Worm (Caenorhabditis elegans) whole organism, L4 larva: ENCODE measurements around the gene ptr-6.

ENCODE experiments used
- F10B5.3 ChIP-seq: sonication (generic microtip); optimal IDR thresholded peaks from 2 replicates; lab custom pipeline; 2016; ENCODE audit warnings: mild to moderate bottlenecking, missing genetic modification characterization, missing compliant biosample characterization
- F26F4.8 ChIP-seq: fragments of 200-800 bp; sonication (Bioruptor generic); conservative IDR thresholded peaks from 2 replicates; pipeline ENCODE4 v1.3.6; 2022; ENCODE audit warnings: missing genetic modification characterization, missing compliant biosample characterization
- F37D6.2 ChIP-seq: sonication (generic microtip); optimal IDR thresholded peaks from 2 replicates; lab custom pipeline; 2016; ENCODE audit warnings: mild to moderate bottlenecking, missing genetic modification characterization, missing compliant biosample characterization
- F44E2.7 ChIP-seq: fragments of 200-800 bp; sonication (Bioruptor generic); IDR thresholded peaks from 2 replicates; pipeline ENCODE4 v2.1.2; 2022; ENCODE audit warnings: missing genetic modification characterization, missing compliant biosample characterization
- F49E8.2 ChIP-seq: sonication (generic microtip); optimal IDR thresholded peaks from 2 replicates; lab custom pipeline; 2016; ENCODE audit warnings: missing compliant biosample characterization, mild to moderate bottlenecking, missing genetic modification characterization, borderline replicate concordance
- aha-1 ChIP-seq: fragments of 150-350 bp; peaks from one replicate; lab custom pipeline; 2014; ENCODE audit warnings: missing biosample characterization, missing genetic modification characterization
- ama-1 ChIP-seq: fragments of 150-350 bp; optimal IDR thresholded peaks from 2 replicates; lab custom pipeline; 2014; ENCODE audit warnings: inconsistent platforms, mixed read lengths
- attf-4 ChIP-seq: sonication (generic microtip); optimal IDR thresholded peaks from 3 replicates; lab custom pipeline; 2017; ENCODE audit warnings: missing biosample characterization, missing genetic modification characterization
- ceh-20 ChIP-seq: fragments of 200-800 bp; sonication (Bioruptor generic); IDR thresholded peaks from 2 replicates; pipeline ENCODE4 v1.3.6; 2022; ENCODE audit warnings: missing genetic modification reagents, missing genetic modification characterization, missing compliant biosample characterization
- ceh-28 ChIP-seq: fragments of 150-350 bp; optimal IDR thresholded peaks from 2 replicates; lab custom pipeline; 2014; ENCODE audit warnings: missing biosample characterization, missing genetic modification reagents, missing genetic modification characterization
- ces-1 ChIP-seq: fragments of 150-350 bp; sonication (generic microtip); optimal IDR thresholded peaks from 4 replicates; lab custom pipeline; 2014; ENCODE audit warnings: missing biosample characterization, missing genetic modification reagents, missing genetic modification characterization
- daf-16 ChIP-seq, 3 experiments: sonication (generic microtip); optimal IDR thresholded peaks; 2 replicates each; lab custom pipeline; 2016 to 2017; ENCODE audit warnings: missing genetic modification characterization in 3 of 3, missing genetic modification reagents in 3 of 3, mild to moderate bottlenecking in 2 of 3, missing compliant biosample characterization in 2 of 3, missing biosample characterization in 1 of 3, moderate library complexity in 1 of 3
- daf-19 ChIP-seq: fragments of 200-800 bp; sonication (Bioruptor generic); conservative IDR thresholded peaks from 2 replicates; pipeline ENCODE4 v1.3.6; 2022; ENCODE audit warnings: missing genetic modification characterization, missing compliant biosample characterization
- dmd-6 ChIP-seq: fragments of 200-800 bp; sonication (Bioruptor generic); IDR thresholded peaks from 2 replicates; pipeline ENCODE4 v1.3.6; 2022; ENCODE audit warnings: missing genetic modification reagents, missing genetic modification characterization, missing compliant biosample characterization
- dmd-9 ChIP-seq: fragments of 200-800 bp; sonication (Bioruptor generic); IDR thresholded peaks from 2 replicates; pipeline ENCODE4 v1.3.6; 2022; ENCODE audit warnings: missing genetic modification reagents, missing genetic modification characterization, missing compliant biosample characterization
- dve-1 ChIP-seq: sonication (generic microtip); optimal IDR thresholded peaks from 2 replicates; lab custom pipeline; 2017; ENCODE audit warnings: antibody characterized with exemption, mild to moderate bottlenecking, missing genetic modification characterization, missing compliant biosample characterization; ENCODE audit not compliant: insufficient read depth
- fkh-10 ChIP-seq: fragments of 150-350 bp; optimal IDR thresholded peaks from 2 replicates; lab custom pipeline; 2014; ENCODE audit warnings: missing biosample characterization, missing genetic modification reagents, missing genetic modification characterization
- fos-1 ChIP-seq: fragments of 150-350 bp; optimal IDR thresholded peaks from 2 replicates; lab custom pipeline; 2014; ENCODE audit warnings: missing biosample characterization, missing genetic modification characterization
- hlh-11 ChIP-seq: fragments of 200-800 bp; sonication (Bioruptor generic); optimal IDR thresholded peaks from 2 replicates; lab custom pipeline; 2018; ENCODE audit warnings: mild to moderate bottlenecking, missing genetic modification characterization, missing compliant biosample characterization
- hmg-1.1 ChIP-seq: fragments of 200-800 bp; sonication (Bioruptor generic); IDR thresholded peaks from 2 replicates; pipeline ENCODE4 v1.3.6; 2022; ENCODE audit warnings: missing genetic modification reagents, missing genetic modification characterization, missing compliant biosample characterization
- lim-7 ChIP-seq: fragments of 200-800 bp; sonication (Bioruptor generic); IDR thresholded peaks from 2 replicates; pipeline ENCODE4 v1.3.6; 2022; ENCODE audit warnings: missing genetic modification characterization, missing compliant biosample characterization
- lin-15B ChIP-seq: fragments of 150-350 bp; sonication (generic microtip); optimal IDR thresholded peaks from 3 replicates; lab custom pipeline; 2014; ENCODE audit warnings: missing biosample characterization, missing genetic modification characterization
- lin-38 ChIP-seq: fragments of 200-800 bp; sonication (Bioruptor generic); IDR thresholded peaks from 2 replicates; pipeline ENCODE4 v1.3.6; 2022; ENCODE audit warnings: missing genetic modification reagents, missing genetic modification characterization, missing compliant biosample characterization
- lin-39 ChIP-seq: fragments of 150-350 bp; optimal IDR thresholded peaks from 2 replicates; lab custom pipeline; 2014; ENCODE audit warnings: missing biosample characterization, missing genetic modification reagents, missing genetic modification characterization
- mdl-1 ChIP-seq, 2 experiments: fragments of 150-350 bp in 1 of 2; sonication (generic microtip) in 1 of 2; optimal IDR thresholded peaks; 2 replicates each; lab custom pipeline; 2014 to 2017; ENCODE audit warnings: missing biosample characterization in 2 of 2, missing genetic modification characterization in 2 of 2
- mxl-2 ChIP-seq: fragments of 200-800 bp; sonication (Bioruptor generic); conservative IDR thresholded peaks from 2 replicates; pipeline ENCODE4 v1.3.6; 2022; ENCODE audit warnings: missing genetic modification reagents, missing genetic modification characterization, missing compliant biosample characterization
- nhr-237 ChIP-seq: sonication (generic microtip); optimal IDR thresholded peaks from 2 replicates; lab custom pipeline; 2017; ENCODE audit warnings: missing biosample characterization, missing genetic modification characterization
- nhr-28 ChIP-seq: fragments of 150-350 bp; optimal IDR thresholded peaks from 2 replicates; lab custom pipeline; 2014; ENCODE audit warnings: missing biosample characterization, missing genetic modification characterization
- nhr-42 ChIP-seq: fragments of 200-800 bp; sonication (Bioruptor generic); IDR thresholded peaks from 2 replicates; pipeline ENCODE4 v1.3.6; 2022; ENCODE audit warnings: missing genetic modification characterization, missing compliant biosample characterization
- nhr-6 ChIP-seq: fragments of 150-350 bp; optimal IDR thresholded peaks from 2 replicates; lab custom pipeline; 2014; ENCODE audit warnings: missing biosample characterization, missing genetic modification characterization
- nhr-77 ChIP-seq: fragments of 150-350 bp; optimal IDR thresholded peaks from 2 replicates; lab custom pipeline; 2014; ENCODE audit warnings: missing biosample characterization, missing genetic modification characterization
- pha-4 ChIP-seq, 2 experiments: fragments of 150-350 bp in 1 of 2; fragments of 200-800 bp in 1 of 2; sonication (Bioruptor generic) in 1 of 2; IDR thresholded peaks in 1 of 2; optimal IDR thresholded peaks in 1 of 2; 2 replicates each; pipeline versions ENCODE4 v1.3.6 to Lab custom; 2014 to 2022; ENCODE audit warnings: missing genetic modification characterization in 2 of 2, missing genetic modification reagents in 2 of 2, missing biosample characterization in 1 of 2, missing compliant biosample characterization in 1 of 2
- pqm-1 ChIP-seq: sonication (generic microtip); optimal IDR thresholded peaks from 2 replicates; lab custom pipeline; 2017; ENCODE audit warnings: missing biosample characterization, missing genetic modification characterization
- sdz-12 ChIP-seq: fragments of 200-800 bp; sonication (Bioruptor generic); optimal IDR thresholded peaks from 2 replicates; lab custom pipeline; 2018; ENCODE audit warnings: mild to moderate bottlenecking, missing genetic modification characterization, missing compliant biosample characterization
- skn-1 ChIP-seq: fragments of 150-350 bp; optimal IDR thresholded peaks from 2 replicates; lab custom pipeline; 2014; ENCODE audit warnings: missing biosample characterization, missing genetic modification characterization
- spr-1 ChIP-seq: sonication (generic microtip); optimal IDR thresholded peaks from 2 replicates; lab custom pipeline; 2016; ENCODE audit warnings: mild to moderate bottlenecking, missing genetic modification characterization, missing compliant biosample characterization
- spr-3 ChIP-seq: fragments of 200-800 bp; sonication (Bioruptor generic); optimal IDR thresholded peaks from 2 replicates; lab custom pipeline; 2018; ENCODE audit warnings: mild to moderate bottlenecking, missing genetic modification characterization, missing compliant biosample characterization
- tag-97 ChIP-seq: fragments of 200-800 bp; sonication (Bioruptor generic); IDR thresholded peaks from 2 replicates; pipeline ENCODE4 v1.3.6; 2022; ENCODE audit warnings: missing genetic modification characterization, missing compliant biosample characterization
- zfp-3 ChIP-seq: fragments of 200-800 bp; sonication (Bioruptor generic); conservative IDR thresholded peaks from 2 replicates; pipeline ENCODE4 v1.3.6; 2022; ENCODE audit warnings: missing genetic modification reagents, missing genetic modification characterization, missing compliant biosample characterization

Gene ptr-6

DNA sequence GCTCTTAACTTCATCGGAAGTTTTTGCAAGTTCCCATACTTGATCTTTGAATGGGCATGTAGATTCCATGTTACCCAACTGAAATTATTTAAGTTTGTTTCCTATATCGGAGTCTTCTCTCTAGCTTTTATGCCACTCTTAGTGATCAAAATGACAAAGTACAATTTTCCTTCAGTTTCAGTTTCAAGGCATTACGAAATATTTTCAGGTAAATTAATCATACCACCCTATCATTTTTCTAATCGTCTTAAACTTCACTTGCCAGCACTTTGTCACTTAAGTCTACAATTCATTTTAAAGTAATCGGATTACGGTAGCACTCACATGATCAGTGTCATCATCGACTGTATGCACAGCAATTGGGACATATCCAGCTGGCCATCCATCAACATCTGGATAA is 11.9 kb downstream of the ptr-6 start:
- TF ChIP-seq lim-7 (GFP tag; lab: Robert Waterston, UW) (no peak), dmd-6 (GFP tag; lab: Robert Waterston, UW) (0 out of 2 replicates have a peak, but pooled peaks have one; percentile 7), lin-15B (tag; lab: Kevin White, UChicago) (no peak), F44E2.7 (GFP tag; lab: Robert Waterston, UW) (no peak), spr-3 (GFP tag; lab: Kevin White, UChicago) (no peak), nhr-28 (tag; lab: Kevin White, UChicago) (peak; percentile 14), nhr-6 (tag; lab: Kevin White, UChicago) (no peak), nhr-42 (GFP tag; lab: Robert Waterston, UW) (no peak), F10B5.3 (tag; lab: Kevin White, UChicago) (no peak), pqm-1 (peak; percentile 41), daf-16 (GFP tag; optimal IDR thresholded peaks at IDR 0.05; lab: Kevin White, UChicago) (no peak), daf-16 (tag; optimal IDR thresholded peaks at IDR 0.05; lab: Kevin White, UChicago) (peak; percentile 10), hmg-1.1 (GFP tag; lab: Robert Waterston, UW) (no peak), nhr-237 (tag; lab: Kevin White, UChicago) (no peak), nhr-77 (no peak), ces-1 (GFP tag; lab: Kevin White, UChicago) (no peak), mxl-2 (GFP tag; lab: Robert Waterston, UW) (no peak), pha-4 (GFP tag; IDR thresholded peaks at IDR 0.05; lab: Robert Waterston, UW) (no peak), pha-4 (tag; optimal IDR thresholded peaks at IDR 0.05; lab: Kevin White, UChicago) (no peak), zfp-3 (GFP tag; lab: Robert Waterston, UW) (no peak), hlh-11 (peak; percentile 30), mdl-1 (tag; optimal IDR thresholded peaks at IDR 0.05; lab: Kevin White, UChicago) (no peak), attf-4 (tag; lab: Kevin White, UChicago) (no peak), sdz-12 (GFP tag; lab: Kevin White, UChicago) (no peak), dmd-9 (GFP tag; lab: Robert Waterston, UW) (no peak), dve-1 (tag; lab: Kevin White, UChicago) (peak; percentile 2), ceh-20 (no peak), fkh-10 (GFP tag; lab: Kevin White, UChicago) (no peak), F26F4.8 (GFP tag; lab: Robert Waterston, UW) (no peak), aha-1 (tag; lab: Kevin White, UChicago) (no peak), tag-97 (GFP tag; lab: Robert Waterston, UW) (no peak)
- TF ChIP-seq, all 104 proteins: peak for 6

- TF ChIP-seq ceh-28 (tag; lab: Kevin White, UChicago) = no peak
- TF ChIP-seq pqm-1 = no peak
- no peak for TF ChIP-seq spr-1 (tag; lab: Kevin White, UChicago)
- no peak for TF ChIP-seq ces-1 (GFP tag; lab: Kevin White, UChicago)
These were observed 15.5 kb downstream of the ptr-6 start, which contains the start of gene EGAP2.1 for ce11 chrII:5231111-5231510. Gene EGAP2.1 (plus strand): TSS chrII:5231411.

- TF ChIP-seq mxl-2 (GFP tag; lab: Robert Waterston, UW) (no peak), fos-1 (no peak), F49E8.2 (tag; lab: Kevin White, UChicago) (no peak), ceh-20 (no peak), F37D6.2 (tag; lab: Kevin White, UChicago) (no peak), tag-97 (GFP tag; lab: Robert Waterston, UW) (no peak), lin-39 (no peak), ama-1 (no peak), skn-1 (no peak), daf-19 (GFP tag; lab: Robert Waterston, UW) (no peak), lin-38 (GFP tag; lab: Robert Waterston, UW) (no peak)
These were observed 17.0 kb downstream of the ptr-6 start, which contains the start of gene EGAP2.2 for ce11 chrII:5229596-5229995. Gene EGAP2.2 (plus strand): TSS chrII:5229896.
